Worm (Caenorhabditis elegans): Measurements from ENCODE around the gene asp-2.

DNA sequence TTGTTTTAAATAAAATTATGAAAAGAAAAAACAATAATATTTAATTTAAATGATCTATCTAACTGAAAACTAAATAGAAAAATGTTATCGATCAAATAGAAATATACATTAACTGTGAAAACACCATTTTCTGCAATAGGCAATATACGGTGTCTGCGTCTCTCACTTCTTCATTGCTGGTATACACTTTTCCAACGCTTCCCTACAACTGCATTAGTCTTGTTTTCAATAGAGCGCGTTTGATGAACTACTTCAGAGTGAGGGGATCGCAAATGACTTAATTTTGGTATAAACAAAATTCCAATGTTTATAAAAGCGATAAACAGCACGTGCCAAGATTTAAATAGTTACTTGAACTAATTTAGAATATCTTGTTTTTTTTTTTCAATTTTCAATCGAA lies 9.6 kb downstream of the asp-2 start:
- TF ChIP-seq klf-2 (GFP tag; conservative IDR thresholded peaks at IDR 0.05) (no peak), flt-1 (GFP tag; IDR thresholded peaks at IDR 0.05) (no peak), tab-1 (GFP tag; IDR thresholded peaks at IDR 0.05) (no peak), ztf-29 (GFP tag; IDR thresholded peaks at IDR 0.05) (no peak)

All from whole organism, midembryonic.